Fruit fly (Drosophila melanogaster) whole organism, adult: ENCODE data around the gene Nazo.

Experiments used
- CG11617 ChIP-seq: fragments of 200-800 bp; sonication (Bioruptor generic); optimal IDR thresholded peaks from 2 replicates; lab custom pipeline; 2017; ENCODE audit warnings: mild to moderate bottlenecking, missing biosample characterization, missing genetic modification reagents, missing genetic modification characterization
- CG12768 ChIP-seq: fragments of 200-800 bp; sonication (Bioruptor generic); optimal IDR thresholded peaks from 2 replicates; lab custom pipeline; 2017; ENCODE audit warnings: missing biosample characterization, missing genetic modification characterization, mild to moderate bottlenecking, moderate library complexity, missing genetic modification reagents
- CG14711 ChIP-seq: fragments of 200-800 bp; sonication (Bioruptor generic); optimal IDR thresholded peaks from 2 replicates; lab custom pipeline; 2018; ENCODE audit warnings: missing biosample characterization, mild to moderate bottlenecking, missing genetic modification characterization, moderate library complexity
- CG1620 ChIP-seq: fragments of 200-800 bp; sonication (Bioruptor generic); optimal IDR thresholded peaks from 2 replicates; lab custom pipeline; 2016; ENCODE audit warnings: missing biosample characterization, missing genetic modification characterization
- CG33017 ChIP-seq: fragments of 200-800 bp; sonication (Bioruptor generic); optimal IDR thresholded peaks from 2 replicates; lab custom pipeline; 2018; ENCODE audit warnings: missing biosample characterization, mild to moderate bottlenecking, missing genetic modification characterization, moderate library complexity
- CG5204 ChIP-seq: fragments of 200-800 bp; sonication (Bioruptor generic); optimal IDR thresholded peaks from 2 replicates; lab custom pipeline; 2016; ENCODE audit warnings: missing biosample characterization, missing genetic modification characterization
- CG7045 ChIP-seq: fragments of 200-800 bp; sonication (Bioruptor generic); optimal IDR thresholded peaks from 2 replicates; lab custom pipeline; 2017; ENCODE audit warnings: missing biosample characterization, mild to moderate bottlenecking, missing genetic modification characterization
- CG7101 ChIP-seq: fragments of 200-800 bp; sonication (Bioruptor generic); optimal IDR thresholded peaks from 2 replicates; lab custom pipeline; 2018; ENCODE audit warnings: missing biosample characterization, mild to moderate bottlenecking, missing genetic modification characterization, moderate library complexity
- Clk ChIP-seq: fragments of 200-800 bp; sonication (Bioruptor generic); optimal IDR thresholded peaks from 2 replicates; lab custom pipeline; 2017; ENCODE audit warnings: missing biosample characterization, missing genetic modification characterization
- Crg-1 ChIP-seq: fragments of 200-800 bp; sonication (Bioruptor generic); optimal IDR thresholded peaks from 2 replicates; lab custom pipeline; 2016; ENCODE audit warnings: missing biosample characterization, missing genetic modification characterization
- Hr96 ChIP-seq: fragments of 200-800 bp; sonication (Bioruptor generic); optimal IDR thresholded peaks from 2 replicates; lab custom pipeline; 2016; ENCODE audit warnings: missing biosample characterization, missing genetic modification characterization
- Mnt ChIP-seq: fragments of 200-800 bp; sonication (Bioruptor generic); optimal IDR thresholded peaks from 2 replicates; lab custom pipeline; 2016; ENCODE audit warnings: missing biosample characterization, mild to moderate bottlenecking, missing genetic modification characterization
- bab1 ChIP-seq: fragments of 200-800 bp; sonication (Bioruptor generic); optimal IDR thresholded peaks from 3 replicates; lab custom pipeline; 2019; ENCODE audit warnings: missing biosample characterization, mild to moderate bottlenecking, missing genetic modification characterization, moderate library complexity
- cic ChIP-seq: fragments of 200-800 bp; sonication (Bioruptor generic); optimal IDR thresholded peaks from 2 replicates; lab custom pipeline; 2017; ENCODE audit warnings: missing biosample characterization, mild to moderate bottlenecking, missing genetic modification characterization, moderate library complexity
- cnc ChIP-seq, 2 experiments: fragments of >200 bp; optimal IDR thresholded peaks; 2 replicates each; lab custom pipeline; 2017
- kay ChIP-seq: fragments of 200-800 bp; sonication (Bioruptor generic); peaks from one replicate; lab custom pipeline; 2016; ENCODE audit warnings: missing biosample characterization, missing genetic modification characterization, borderline replicate concordance
- ovo ChIP-seq: fragments of 200-800 bp; sonication (Bioruptor generic); optimal IDR thresholded peaks from 2 replicates; lab custom pipeline; 2016; ENCODE audit warnings: missing biosample characterization, missing genetic modification characterization
- pad ChIP-seq: fragments of 200-800 bp; sonication (Bioruptor generic); optimal IDR thresholded peaks from 3 replicates; lab custom pipeline; 2017; ENCODE audit warnings: missing biosample characterization, missing genetic modification characterization, mild to moderate bottlenecking, moderate library complexity, missing genetic modification reagents
- tj ChIP-seq: fragments of 200-800 bp; sonication (Bioruptor generic); optimal IDR thresholded peaks from 3 replicates; lab custom pipeline; 2017; ENCODE audit warnings: missing biosample characterization, mild to moderate bottlenecking, missing genetic modification characterization, moderate library complexity
- toe ChIP-seq: fragments of 200-800 bp; sonication (Bioruptor generic); optimal IDR thresholded peaks from 2 replicates; lab custom pipeline; 2016; ENCODE audit warnings: missing biosample characterization, missing genetic modification characterization

Gene Nazo

dm6 chr3R:8250166-8250733 lies 37.4 kb upstream of the Nazo start, which contains the start of gene mtg:
Gene mtg (plus strand): TSS chr3R:8250497.
- TF ChIP-seq CG33017 (tag; lab: Kevin White, UChicago) (no peak), CG7101 (tag; lab: Kevin White, UChicago) (no peak), Clk (GFP tag; lab: Kevin White, UChicago) (no peak)

dm6 chr3R:8251532-8251931 lies 36.1 kb upstream of the Nazo start:
- TF ChIP-seq cic (GFP tag; lab: Kevin White, UChicago) (no peak), CG12768 (GFP tag; lab: Kevin White, UChicago) (no peak), CG7045 (no peak), CG5204 (GFP tag; lab: Kevin White, UChicago) (no peak), CG11617 (GFP tag; lab: Kevin White, UChicago) (no peak), CG7101 (tag; lab: Kevin White, UChicago) (no peak), Mnt (no peak), bab1 (GFP tag; lab: Kevin White, UChicago) (no peak), Crg-1 (GFP tag; lab: Kevin White, UChicago) (no peak), ovo (GFP tag; lab: Kevin White, UChicago) (no peak), Hr96 (no peak), tj (GFP tag; lab: Kevin White, UChicago) (no peak), toe (GFP tag; lab: Kevin White, UChicago) (no peak), Clk (GFP tag; lab: Kevin White, UChicago) (no peak), CG14711 (no peak), CG33017 (tag; lab: Kevin White, UChicago) (no peak)

- TF ChIP-seq kay (GFP tag; lab: Kevin White, UChicago) (no peak), CG1620 (GFP tag; lab: Kevin White, UChicago) (no peak), Mnt (no peak), bab1 (GFP tag; lab: Kevin White, UChicago) (no peak), CG33017 (tag; lab: Kevin White, UChicago) (no peak), cic (GFP tag; lab: Kevin White, UChicago) (no peak), CG5204 (GFP tag; lab: Kevin White, UChicago) (no peak), Clk (GFP tag; lab: Kevin White, UChicago) (no peak), CG14711 (no peak), Hr96 (no peak)
These were observed 33.3 kb upstream of the Nazo start for dm6 chr3R:8254347-8254746.

dm6 chr3R:8256040-8256439 lies 31.6 kb upstream of the Nazo start:
- no peak for TF ChIP-seq cic (GFP tag; lab: Kevin White, UChicago)
- no peak for TF ChIP-seq kay (GFP tag; lab: Kevin White, UChicago)
- no peak for TF ChIP-seq pad
- no peak for TF ChIP-seq CG5204 (GFP tag; lab: Kevin White, UChicago)
- TF ChIP-seq bab1 (GFP tag; lab: Kevin White, UChicago): no peak
- no peak for TF ChIP-seq CG7101 (tag; lab: Kevin White, UChicago)
- no peak for TF ChIP-seq CG7045
- TF ChIP-seq ovo (GFP tag; lab: Kevin White, UChicago): no peak
- no peak for TF ChIP-seq tj (GFP tag; lab: Kevin White, UChicago)
- TF ChIP-seq CG11617 (GFP tag; lab: Kevin White, UChicago): no peak
- no peak for TF ChIP-seq CG1620 (GFP tag; lab: Kevin White, UChicago)
- no peak for TF ChIP-seq CG14711
- TF ChIP-seq Hr96: no peak
- no peak for TF ChIP-seq Clk (GFP tag; lab: Kevin White, UChicago)
- no peak for TF ChIP-seq CG12768 (GFP tag; lab: Kevin White, UChicago)
- no peak for TF ChIP-seq Crg-1 (GFP tag; lab: Kevin White, UChicago)
- no peak for TF ChIP-seq cnc (optimal IDR thresholded peaks at IDR 0.05; lab: Kevin White, UChicago)

dm6 chr3R:8261634-8262033 lies 26.0 kb upstream of the Nazo start:
- TF ChIP-seq pad (no peak), kay (GFP tag; lab: Kevin White, UChicago) (peak; percentile 92), CG7045 (no peak), ovo (GFP tag; lab: Kevin White, UChicago) (peak; percentile 8), CG33017 (tag; lab: Kevin White, UChicago) (peak; percentile 4)

dm6 chr3R:8264302-8265080 lies 23.2 kb upstream of the Nazo start, which contains the start of the genes RPA1 and Mcm2:
Gene RPA1 (minus strand): TSS chr3R:8264451.
Gene Mcm2 (plus strand): TSS chr3R:8264970.
- TF ChIP-seq cnc (optimal IDR thresholded peaks at IDR 0.05; lab: Kevin White, UChicago) (no peak), CG33017 (tag; lab: Kevin White, UChicago) (peak; percentile 73), kay (GFP tag; lab: Kevin White, UChicago) (no peak), tj (GFP tag; lab: Kevin White, UChicago) (peak; percentile 53), Mnt (peak; percentile 63), CG7045 (peak; percentile 70), cic (GFP tag; lab: Kevin White, UChicago) (no peak), bab1 (GFP tag; lab: Kevin White, UChicago) (peak; percentile 51), toe (GFP tag; lab: Kevin White, UChicago) (peak; percentile 79), ovo (GFP tag; lab: Kevin White, UChicago) (peak; percentile 64), Clk (GFP tag; lab: Kevin White, UChicago) (no peak), CG11617 (GFP tag; lab: Kevin White, UChicago) (peak; percentile 84), CG12768 (GFP tag; lab: Kevin White, UChicago) (peak; percentile 86), CG5204 (GFP tag; lab: Kevin White, UChicago) (peak; percentile 69), CG1620 (GFP tag; lab: Kevin White, UChicago) (peak; percentile 68), CG7101 (tag; lab: Kevin White, UChicago) (peak; percentile 77), pad (peak; percentile 68), Hr96 (peak; percentile 47), Crg-1 (GFP tag; lab: Kevin White, UChicago) (peak; percentile 44), CG14711 (peak; percentile 66)
